Worm (Caenorhabditis elegans): ENCODE results near the gene cyp-14A5.
"Not testable (repeated sequence)": the region's sequence is repeated elsewhere in the genome, so short reads cannot be mapped to it uniquely, and the experiment has no call there.

The cyp-14A5 gene

ce11 chrV:5423120-5423519 lies at the start of gene cyp-14A5:
TSS of gene cyp-14A5 (minus strand) at chrV:5423282.
- TF ChIP-seq nhr-237 (tag; optimal IDR thresholded peaks at IDR 0.05) (no peak), unc-62 (GFP tag; optimal IDR thresholded peaks at IDR 0.05 in 1 of 2) (peak in 1 of 2 experiments; percentile 96), unc-62 (tag; optimal IDR thresholded peaks at IDR 0.05) (no peak), daf-12 (tag; optimal IDR thresholded peaks at IDR 0.05) (no peak), zip-2 (tag; optimal IDR thresholded peaks at IDR 0.05) (peak; percentile 66)

- not testable (repeated sequence) for TF ChIP-seq lin-39 (tag; optimal IDR thresholded peaks at IDR 0.05); dmd-8 (GFP tag; IDR thresholded peaks at IDR 0.05); pqm-1 (tag; optimal IDR thresholded peaks at IDR 0.05)
Measured at ce11 chrV:5470930-5471329, 47.8 kb upstream of the cyp-14A5 start, which contains the start of gene ZC317.7. TSS of gene ZC317.7 (minus strand) at chrV:5471030.

- not testable (repeated sequence) for TF ChIP-seq nhr-25 (tag; optimal IDR thresholded peaks at IDR 0.05; ENCODE audit: borderline replicate concordance, insufficient read depth); F44E2.7 (GFP tag; IDR thresholded peaks at IDR 0.05); zfp-3 (GFP tag; conservative IDR thresholded peaks at IDR 0.05)
Measured at ce11 chrV:5468489-5468888, 45.4 kb upstream of the cyp-14A5 start, which contains the start of gene ZC317.6. TSS of gene ZC317.6 (minus strand) at chrV:5468589.

ce11 chrV:5465335-5465734 lies 42.3 kb upstream of the cyp-14A5 start, which contains the start of gene srg-68:
TSS of gene srg-68 (minus strand) at chrV:5465435.
- TF ChIP-seq ceh-62 (tag; optimal IDR thresholded peaks at IDR 0.05) (no peak), lin-29 (GFP tag; IDR thresholded peaks at IDR 0.05) (no peak), F26F4.8 (GFP tag; conservative IDR thresholded peaks at IDR 0.05) (no peak), lin-15B (tag; optimal IDR thresholded peaks at IDR 0.05) (no peak)

- TF ChIP-seq snpc-1.2 (GFP tag; IDR thresholded peaks at IDR 0.05) (no peak), ztf-11 (tag; optimal IDR thresholded peaks at IDR 0.05) (no peak), mdt-29 (GFP tag; IDR thresholded peaks at IDR 0.05) (no peak), ceh-62 (tag; optimal IDR thresholded peaks at IDR 0.05) (no peak), lin-15B (tag; optimal IDR thresholded peaks at IDR 0.05) (no peak)
Measured at ce11 chrV:5462894-5463293, 39.8 kb upstream of the cyp-14A5 start, which contains the start of gene srg-67. TSS of gene srg-67 (minus strand) at chrV:5462994.

- TF ChIP-seq daf-8 (GFP tag; IDR thresholded peaks at IDR 0.05) (no peak), aha-1 (tag) (peak; percentile 53)
Measured at ce11 chrV:5459806-5460205, 36.7 kb upstream of the cyp-14A5 start, which contains the start of gene ZC317.2. TSS of gene ZC317.2 (plus strand) at chrV:5460106.

ce11 chrV:5454955-5455354 lies 31.9 kb upstream of the cyp-14A5 start:
- no peak for TF ChIP-seq lsy-2 (tag; optimal IDR thresholded peaks at IDR 0.05)
- TF ChIP-seq fkh-10 (GFP tag; optimal IDR thresholded peaks at IDR 0.05): peak; percentile 74
- TF ChIP-seq hlh-11 (tag; optimal IDR thresholded peaks at IDR 0.05): no peak

ce11 chrV:5453615-5454014 lies 30.5 kb upstream of the cyp-14A5 start, which contains the start of gene glc-3:
TSS of gene glc-3 (minus strand) at chrV:5453715.
- TF ChIP-seq unc-39 (tag; optimal IDR thresholded peaks at IDR 0.05) (no peak), nhr-237 (tag; optimal IDR thresholded peaks at IDR 0.05) (no peak), nhr-28 (tag; optimal IDR thresholded peaks at IDR 0.05) (no peak), mdl-1 (tag; optimal IDR thresholded peaks at IDR 0.05) (no peak), gei-8 (GFP tag; optimal IDR thresholded peaks at IDR 0.05) (no peak), T20F7.1 (GFP tag; optimal IDR thresholded peaks at IDR 0.05) (no peak), set-16 (GFP tag; IDR thresholded peaks at IDR 0.05) (no peak), ceh-82 (tag; optimal IDR thresholded peaks at IDR 0.05) (no peak), unc-62 (GFP tag; optimal IDR thresholded peaks at IDR 0.05 in 1 of 2) (no peak), unc-62 (tag; optimal IDR thresholded peaks at IDR 0.05) (no peak), hlh-11 (tag; optimal IDR thresholded peaks at IDR 0.05) (no peak), egl-27 (tag; optimal IDR thresholded peaks at IDR 0.05) (no peak), hlh-30 (tag; optimal IDR thresholded peaks at IDR 0.05; ENCODE audit: insufficient read depth) (no peak)
